Fruit fly (Drosophila melanogaster): Measurements from ENCODE around the gene GckIII.

DNA sequence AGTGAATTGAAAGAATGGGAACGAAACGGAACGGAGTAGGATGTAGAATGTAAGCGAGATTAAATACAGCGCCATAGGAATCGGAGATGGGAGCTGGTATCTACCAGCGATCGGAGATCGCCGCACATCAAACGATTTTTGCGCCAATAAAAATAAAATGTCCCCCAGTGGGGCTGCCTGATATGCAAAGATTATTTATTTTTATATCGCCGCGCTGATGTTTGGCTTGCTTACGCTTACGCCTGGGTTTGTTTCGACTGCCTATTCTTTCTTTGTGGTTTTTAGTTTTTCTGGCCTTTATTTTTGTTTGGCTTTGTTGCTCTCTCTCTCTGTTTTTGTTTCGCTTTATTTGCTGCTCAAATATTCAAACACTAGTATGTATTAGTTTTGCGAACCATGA is 21.6 kb upstream of the GckIII start:
- no peak for TF ChIP-seq cas (GFP tag; IDR thresholded peaks at IDR 0.05)
- no peak for TF ChIP-seq CG16779 (GFP tag; IDR thresholded peaks at IDR 0.05)
- no peak for TF ChIP-seq CG8765 (GFP tag; IDR thresholded peaks at IDR 0.05)
- TF ChIP-seq zfh1 (GFP tag; IDR thresholded peaks at IDR 0.05): no peak
- no peak for TF ChIP-seq cg (GFP tag; optimal IDR thresholded peaks at IDR 0.05)
- no peak for TF ChIP-seq CG3838 (GFP tag; optimal IDR thresholded peaks at IDR 0.05)
- no peak for TF ChIP-seq CG43689 (GFP tag; IDR thresholded peaks at IDR 0.05)
- TF ChIP-seq Pdp1 (GFP tag; optimal IDR thresholded peaks at IDR 0.05): no peak
